Fruit fly (Drosophila melanogaster) whole organism, embryonic: ENCODE results near the gene Polr2I.

Experiments used
- CG17568 ChIP-seq: fragments of 200-800 bp; sonication (Bioruptor generic); optimal IDR thresholded peaks from 2 replicates; lab custom pipeline; 2018; ENCODE audit warnings: missing biosample characterization, mild to moderate bottlenecking, missing genetic modification characterization, moderate library complexity
- Sox102F ChIP-seq: fragments of 200-800 bp; sonication (Bioruptor generic); optimal IDR thresholded peaks from 2 replicates; lab custom pipeline; 2018; ENCODE audit warnings: missing biosample characterization, mild to moderate bottlenecking, missing genetic modification characterization, moderate library complexity

dm6 chr3R:14332735-14333134, 23.8 kb downstream of the Polr2I start:
- no peak for TF ChIP-seq CG17568 (GFP tag; lab: Kevin White, UChicago)
- TF ChIP-seq Sox102F (GFP tag; lab: Kevin White, UChicago) = peak; percentile 40
